Worm (Caenorhabditis elegans) whole organism, late embryonic: ENCODE results near the gene fbxa-32.

ENCODE experiments used
- C08G9.2 ChIP-seq: sonication (generic microtip); optimal IDR thresholded peaks from 2 replicates; lab custom pipeline; 2016; ENCODE audit warnings: mild to moderate bottlenecking, missing genetic modification characterization, moderate library complexity, missing compliant biosample characterization
- ama-1 ChIP-seq: fragments of 150-350 bp; optimal IDR thresholded peaks from 2 replicates; lab custom pipeline; 2014
- eyg-1 ChIP-seq: sonication (generic microtip); optimal IDR thresholded peaks from 2 replicates; lab custom pipeline; 2016; ENCODE audit warnings: missing genotype, missing genetic modification characterization, missing compliant biosample characterization
- pha-4 ChIP-seq: fragments of 150-350 bp; optimal IDR thresholded peaks from 2 replicates; lab custom pipeline; 2018; ENCODE audit warnings: missing biosample characterization, missing genetic modification reagents, missing genetic modification characterization
- pqm-1 ChIP-seq: sonication (generic microtip); optimal IDR thresholded peaks from 2 replicates; lab custom pipeline; 2016; ENCODE audit warnings: missing genetic modification characterization, missing compliant biosample characterization
- tbx-7 ChIP-seq: sonication (generic microtip); optimal IDR thresholded peaks from 2 replicates; lab custom pipeline; 2016; ENCODE audit warnings: missing genotype, missing genetic modification characterization, missing compliant biosample characterization

- TF ChIP-seq C08G9.2 (no peak), tbx-7 (tag; lab: Kevin White, UChicago) (no peak), pha-4 (tag; lab: Kevin White, UChicago) (no peak), eyg-1 (tag; lab: Kevin White, UChicago) (no peak), pqm-1 (no peak), ama-1 (lab: Kevin White, UChicago) (no peak)
Observed at ce11 chrIII:1273655-1274328, 4.7 kb upstream of the fbxa-32 start, which contains the start of gene fbxa-29.
